Worm (Caenorhabditis elegans): Measurements from ENCODE around the gene Y38F2AR.3.

DNA sequence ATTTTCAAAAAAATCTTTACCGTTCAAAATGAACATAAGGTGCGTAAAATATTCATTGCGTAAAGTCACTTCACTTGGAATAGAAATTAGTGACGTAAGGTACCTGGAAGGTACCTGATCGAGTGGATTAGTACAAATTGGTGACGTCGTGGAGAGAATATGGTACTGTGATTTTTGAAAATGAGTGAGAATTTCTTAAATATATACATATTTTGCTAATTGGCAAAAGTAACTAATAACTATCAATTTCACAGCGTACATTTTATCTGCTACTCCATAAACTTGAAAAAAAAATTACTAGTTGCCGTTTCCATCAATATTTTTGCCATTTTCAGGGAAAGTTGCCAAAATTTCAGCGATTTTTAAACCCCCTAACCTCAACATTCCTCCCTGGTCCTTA is 32.9 kb downstream of the Y38F2AR.3 start:
- TF ChIP-seq snpc-4 (tag; optimal IDR thresholded peaks at IDR 0.05): no peak
- no peak for TF ChIP-seq fos-1 (tag; optimal IDR thresholded peaks at IDR 0.05)
- TF ChIP-seq nhr-25 (tag; optimal IDR thresholded peaks at IDR 0.05): no peak
- no peak for TF ChIP-seq unc-62 (GFP tag; optimal IDR thresholded peaks at IDR 0.05)
- no peak for TF ChIP-seq elt-1 (tag; optimal IDR thresholded peaks at IDR 0.05)
- no peak for TF ChIP-seq jun-1 (tag; optimal IDR thresholded peaks at IDR 0.05)
- TF ChIP-seq nhr-76 (tag; optimal IDR thresholded peaks at IDR 0.05): no peak
- TF ChIP-seq lin-39 (tag; optimal IDR thresholded peaks at IDR 0.05): no peak
- TF ChIP-seq nfya-1 (tag; optimal IDR thresholded peaks at IDR 0.05; ENCODE audit: insufficient read depth): no peak
- TF ChIP-seq ama-1 (optimal IDR thresholded peaks at IDR 0.05): no peak
- no peak for TF ChIP-seq ceh-82 (tag; optimal IDR thresholded peaks at IDR 0.05)
- TF ChIP-seq unc-39 (tag; optimal IDR thresholded peaks at IDR 0.05): no peak
- TF ChIP-seq nhr-11 (tag; optimal IDR thresholded peaks at IDR 0.05): no peak
- no peak for TF ChIP-seq nhr-77 (tag; optimal IDR thresholded peaks at IDR 0.05)

Measured in whole organism, L3 larva.